Fruit fly (Drosophila melanogaster) whole organism, wandering third instar larva: ENCODE measurements around the gene CG34328.

Source experiments
- Abd-B ChIP-seq: fragments of >200 bp; optimal IDR thresholded peaks from 2 replicates; lab custom pipeline; 2017; ENCODE audit warnings: missing biosample characterization, missing genetic modification characterization
- CG32264 ChIP-seq: fragments of 200-800 bp; sonication (Bioruptor generic); optimal IDR thresholded peaks from 2 replicates; lab custom pipeline; 2016; ENCODE audit warnings: missing biosample characterization, missing genetic modification characterization
- CG9705 ChIP-seq: fragments of 200-800 bp; sonication (Bioruptor generic); optimal IDR thresholded peaks from 2 replicates; lab custom pipeline; 2018; ENCODE audit warnings: missing biosample characterization, mild to moderate bottlenecking, missing genetic modification characterization
- CrebA ChIP-seq: fragments of 200-800 bp; sonication (Bioruptor generic); optimal IDR thresholded peaks from 2 replicates; lab custom pipeline; 2016; ENCODE audit warnings: missing biosample characterization, mild to moderate bottlenecking, missing genetic modification characterization, borderline replicate concordance
- Dfd ChIP-seq: fragments of >200 bp; optimal IDR thresholded peaks from 2 replicates; lab custom pipeline; 2017; ENCODE audit warnings: missing biosample characterization, missing genetic modification characterization
- Dif ChIP-seq: fragments of 200-275, 200-300 bp; sonication (Bioruptor generic); optimal IDR thresholded peaks from 2 replicates; lab custom pipeline; 2018; ENCODE audit warnings: missing biosample characterization, missing genetic modification characterization; ENCODE audit not compliant: partially characterized antibody
- HLH106 ChIP-seq: fragments of 200-800 bp; optimal IDR thresholded peaks from 3 replicates; lab custom pipeline; 2019; ENCODE audit warnings: missing biosample characterization, mild to moderate bottlenecking, missing genetic modification characterization, moderate library complexity
- Hnf4 ChIP-seq: fragments of 200-800 bp; sonication (Bioruptor generic); optimal IDR thresholded peaks from 2 replicates; lab custom pipeline; 2016; ENCODE audit warnings: missing biosample characterization, mild to moderate bottlenecking, missing genetic modification characterization
- Hr78 ChIP-seq: fragments of >200 bp; optimal IDR thresholded peaks from 2 replicates; lab custom pipeline; 2017; ENCODE audit warnings: missing biosample characterization, missing genetic modification characterization
- Mio ChIP-seq: sonication (Bioruptor generic); optimal IDR thresholded peaks from 2 replicates; lab custom pipeline; 2016; ENCODE audit warnings: missing biosample characterization, missing genetic modification characterization
- Myc ChIP-seq: fragments of >200 bp; optimal IDR thresholded peaks from 2 replicates; lab custom pipeline; 2017
- N ChIP-seq: fragments of >200 bp; optimal IDR thresholded peaks from 2 replicates; lab custom pipeline; 2018; ENCODE audit warnings: missing biosample characterization, missing external identifiers, missing genetic modification characterization
- OdsH ChIP-seq: fragments of 200-800 bp; sonication (Bioruptor generic); optimal IDR thresholded peaks from 2 replicates; lab custom pipeline; 2016; ENCODE audit warnings: missing biosample characterization, mild to moderate bottlenecking, missing genetic modification characterization
- Rel ChIP-seq, 2 experiments: fragments of 200-800 bp; sonication (Bioruptor generic) in 1 of 2; optimal IDR thresholded peaks; 2 replicates in 1 of 2; 3 replicates in 1 of 2; lab custom pipeline; 2016 to 2019; ENCODE audit warnings: mild to moderate bottlenecking in 2 of 2, missing biosample characterization in 2 of 2, missing genetic modification characterization in 2 of 2, moderate library complexity in 1 of 2
- Sp1 ChIP-seq: fragments of 200-800 bp; sonication (Bioruptor generic); optimal IDR thresholded peaks from 3 replicates; lab custom pipeline; 2019; ENCODE audit warnings: missing biosample characterization, mild to moderate bottlenecking, missing genetic modification characterization, moderate library complexity
- Vsx2 ChIP-seq: fragments of 200-300, 225-300 bp; sonication (Bioruptor generic); optimal IDR thresholded peaks from 2 replicates; lab custom pipeline; 2018; ENCODE audit warnings: missing biosample characterization, missing genetic modification characterization; ENCODE audit not compliant: partially characterized antibody
- br ChIP-seq: fragments of 200-800 bp; sonication (Bioruptor generic); optimal IDR thresholded peaks from 2 replicates; lab custom pipeline; 2016; ENCODE audit warnings: missing biosample characterization, missing genetic modification characterization
- brk ChIP-seq: fragments of 200-800 bp; sonication (Bioruptor generic); optimal IDR thresholded peaks from 2 replicates; lab custom pipeline; 2016; ENCODE audit warnings: missing biosample characterization, mild to moderate bottlenecking, missing genetic modification characterization
- dl ChIP-seq, 2 experiments: fragments of 175-275, 200-275 bp in 1 of 2; fragments of 200-275 bp in 1 of 2; sonication (Bioruptor generic); optimal IDR thresholded peaks; lab custom pipeline; 2018; ENCODE audit warnings: mild to moderate bottlenecking in 2 of 2, missing biosample characterization in 2 of 2, missing genetic modification characterization in 2 of 2, moderate library complexity in 2 of 2; ENCODE audit not compliant: partially characterized antibody in 2 of 2, insufficient read depth in 1 of 2
- dmrt93B ChIP-seq: fragments of 200-800 bp; sonication (Bioruptor generic); optimal IDR thresholded peaks from 2 replicates; lab custom pipeline; 2018; ENCODE audit warnings: missing biosample characterization, mild to moderate bottlenecking, missing genetic modification characterization
- ey ChIP-seq: fragments of 200-800 bp; sonication (Bioruptor generic); optimal IDR thresholded peaks from 2 replicates; lab custom pipeline; 2016; ENCODE audit warnings: missing biosample characterization, missing genetic modification characterization
- fru ChIP-seq: fragments of 200-800 bp; sonication (Bioruptor generic); optimal IDR thresholded peaks from 3 replicates; lab custom pipeline; 2016; ENCODE audit warnings: missing biosample characterization, mild to moderate bottlenecking, missing genetic modification characterization
- jim ChIP-seq: fragments of 175-275, 200-325 bp; sonication (Bioruptor generic); optimal IDR thresholded peaks from 2 replicates; lab custom pipeline; 2016; ENCODE audit warnings: missing biosample characterization, mild to moderate bottlenecking, missing genetic modification characterization
- lola ChIP-seq: fragments of >200 bp; optimal IDR thresholded peaks from 2 replicates; lab custom pipeline; 2017; ENCODE audit warnings: missing biosample characterization, missing genetic modification characterization
- pan ChIP-seq: fragments of >200 bp; optimal IDR thresholded peaks from 2 replicates; lab custom pipeline; 2017
- rgr ChIP-seq: fragments of 200-800 bp; sonication (Bioruptor generic); optimal IDR thresholded peaks from 3 replicates; lab custom pipeline; 2016; ENCODE audit warnings: missing biosample characterization, mild to moderate bottlenecking, missing genetic modification characterization
- sage ChIP-seq: fragments of 200-800 bp; sonication (Bioruptor generic); optimal IDR thresholded peaks from 2 replicates; lab custom pipeline; 2016; ENCODE audit warnings: missing biosample characterization, mild to moderate bottlenecking, missing genetic modification characterization
- sv ChIP-seq: fragments of 200-800 bp; sonication (Bioruptor generic); optimal IDR thresholded peaks from 3 replicates; lab custom pipeline; 2016; ENCODE audit warnings: missing biosample characterization, missing genetic modification characterization
- tai ChIP-seq: sonication (Bioruptor generic); optimal IDR thresholded peaks from 2 replicates; lab custom pipeline; 2016; ENCODE audit warnings: missing biosample characterization, missing genetic modification characterization
- usp ChIP-seq: fragments of >200 bp; optimal IDR thresholded peaks from 2 replicates; lab custom pipeline; 2017; ENCODE audit warnings: missing biosample characterization, missing genetic modification characterization
- woc ChIP-seq: sonication (Bioruptor generic); optimal IDR thresholded peaks from 2 replicates; lab custom pipeline; 2016; ENCODE audit warnings: missing biosample characterization, mild to moderate bottlenecking, missing genetic modification characterization

Gene CG34328

dm6 chrX:18399965-18400364 is at the start of gene CG34328:
CG34328 (minus strand) TSS chrX:18400065.
- TF ChIP-seq sage (GFP tag; lab: Kevin White, UChicago), result no peak
- no peak for TF ChIP-seq Hnf4 (GFP tag; lab: Kevin White, UChicago)
- TF ChIP-seq CG9705, result no peak
- TF ChIP-seq jim, result no peak
- TF ChIP-seq Vsx2 (GFP tag; lab: Kevin White, UChicago), result no peak
- TF ChIP-seq Myc (lab: Kevin White, UChicago), result no peak
- no peak for TF ChIP-seq br (GFP tag; lab: Kevin White, UChicago)
- TF ChIP-seq HLH106 (tag; lab: Kevin White, UChicago), result no peak
- TF ChIP-seq fru (GFP tag; lab: Kevin White, UChicago), result no peak
- no peak for TF ChIP-seq ey (GFP tag; lab: Kevin White, UChicago)
- TF ChIP-seq, all 38 proteins: peak for 0

DNA sequence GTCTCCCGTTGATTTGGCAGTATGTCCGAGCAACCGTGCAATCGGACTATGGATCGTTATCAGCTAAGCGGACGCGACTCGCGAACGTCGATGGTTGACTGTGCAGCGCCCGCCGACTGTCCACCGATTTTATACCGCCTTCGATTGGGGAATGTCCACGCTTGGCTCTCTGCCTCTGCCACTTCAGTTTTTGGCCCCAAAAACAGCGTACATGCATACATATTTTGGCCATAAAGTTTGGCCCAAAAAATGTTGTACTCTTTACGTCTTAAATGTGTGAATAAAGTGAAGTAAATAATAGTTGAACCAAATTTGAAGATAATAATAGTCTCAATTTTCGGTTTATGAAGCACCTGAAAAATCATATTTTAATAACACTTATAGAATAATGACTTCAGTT is 40.6 kb upstream of the CG34328 start, which contains the start of gene CG32548:
TSS of gene CG32548 (minus strand) at position 101 of the 400 bp plus-strand sequence.
- TF ChIP-seq rgr (GFP tag; lab: Kevin White, UChicago), result no peak
- TF ChIP-seq jim, result no peak

DNA sequence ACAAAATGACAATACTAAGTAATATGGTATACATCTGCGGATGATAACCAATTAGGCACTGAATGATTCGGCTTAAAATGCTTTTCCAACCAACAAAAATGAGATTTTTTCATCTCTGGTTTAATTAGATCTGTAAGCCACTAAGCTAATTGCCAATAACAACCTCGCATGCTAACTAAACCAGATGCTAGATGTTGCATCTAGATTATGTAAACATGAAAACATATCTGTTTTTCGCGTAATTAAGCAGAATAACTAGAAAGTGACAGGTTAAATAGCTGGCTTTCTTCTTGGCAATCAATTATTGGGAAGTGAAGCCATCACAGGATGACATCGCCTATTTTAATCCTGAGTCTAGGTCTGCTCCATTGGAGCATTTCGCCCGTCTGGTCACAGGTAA is 39.5 kb upstream of the CG34328 start, which contains the start of gene CG43841:
TSS of gene CG43841 (plus strand) at position 301 of the 400 bp plus-strand sequence.
- TF ChIP-seq fru (GFP tag; lab: Kevin White, UChicago) (no peak), HLH106 (tag; lab: Kevin White, UChicago) (no peak), brk (GFP tag; lab: Kevin White, UChicago) (no peak), tai (GFP tag; lab: Kevin White, UChicago) (no peak), OdsH (GFP tag; lab: Kevin White, UChicago) (no peak), rgr (GFP tag; lab: Kevin White, UChicago) (no peak), Sp1 (no peak), CG32264 (no peak), dl (GFP tag; optimal IDR thresholded peaks at IDR 0.05; lab: Kevin White, UChicago; ENCODE audit: insufficient read depth in 1 of 2, partially characterized antibody in 2 of 2) (no peak), pan (lab: Kevin White, UChicago) (no peak), sv (no peak), CrebA (GFP tag; lab: Kevin White, UChicago) (no peak), Hnf4 (GFP tag; lab: Kevin White, UChicago) (no peak), jim (no peak), usp (GFP tag; lab: Kevin White, UChicago) (no peak), Dif (no peak), Abd-B (GFP tag; lab: Kevin White, UChicago) (no peak)
- TF ChIP-seq, all 38 proteins: peak for 0

DNA sequence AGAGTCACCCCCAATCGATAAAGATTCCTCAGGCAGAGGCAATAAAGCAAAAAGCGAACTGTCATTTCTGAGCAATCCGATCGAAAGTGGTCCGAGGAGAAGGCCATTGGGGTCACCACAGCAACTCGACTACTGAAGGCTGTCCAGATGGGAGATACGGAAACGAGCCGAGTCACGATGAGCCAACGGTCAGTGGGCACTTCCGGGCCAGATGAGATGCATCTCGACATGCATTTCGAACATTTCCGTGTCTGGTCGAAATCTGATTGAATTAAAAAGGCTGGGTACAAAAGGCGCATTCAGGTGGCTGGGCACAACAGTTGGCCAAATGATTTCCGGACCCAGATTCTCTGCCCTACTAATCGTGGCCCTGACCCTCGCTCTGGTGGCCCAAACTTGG is 38.7 kb upstream of the CG34328 start, which contains the start of gene CG32551:
TSS of gene CG32551 (plus strand) at position 301 of the 400 bp plus-strand sequence.
- TF ChIP-seq brk (GFP tag; lab: Kevin White, UChicago), result no peak
- TF ChIP-seq Hr78 (GFP tag; lab: Kevin White, UChicago), result no peak
- TF ChIP-seq Myc (lab: Kevin White, UChicago), result no peak
- TF ChIP-seq lola (GFP tag; lab: Kevin White, UChicago), result no peak
- TF ChIP-seq br (GFP tag; lab: Kevin White, UChicago), result no peak
- TF ChIP-seq dmrt93B, result no peak
- TF ChIP-seq sage (GFP tag; lab: Kevin White, UChicago), result no peak
- no peak for TF ChIP-seq Abd-B (GFP tag; lab: Kevin White, UChicago)
- TF ChIP-seq, all 38 proteins: peak for 0

dm6 chrX:18437190-18437589 is 37.3 kb upstream of the CG34328 start, which contains the start of gene CG6290:
CG6290 (plus strand) TSS chrX:18437490.
- TF ChIP-seq usp (GFP tag; lab: Kevin White, UChicago) (no peak), CG9705 (no peak), sv (no peak), HLH106 (tag; lab: Kevin White, UChicago) (no peak), Dfd (no peak), tai (GFP tag; lab: Kevin White, UChicago) (no peak), sage (GFP tag; lab: Kevin White, UChicago) (no peak), woc (GFP tag; lab: Kevin White, UChicago) (no peak), Mio (GFP tag; lab: Kevin White, UChicago) (no peak), dl (GFP tag; optimal IDR thresholded peaks at IDR 0.05; lab: Kevin White, UChicago; ENCODE audit: insufficient read depth in 1 of 2, partially characterized antibody in 2 of 2) (no peak), Abd-B (GFP tag; lab: Kevin White, UChicago) (no peak), CG32264 (no peak), Myc (lab: Kevin White, UChicago) (no peak), Hr78 (GFP tag; lab: Kevin White, UChicago) (no peak), pan (lab: Kevin White, UChicago) (no peak), N (no peak), OdsH (GFP tag; lab: Kevin White, UChicago) (no peak), jim (no peak), Rel (GFP tag; optimal IDR thresholded peaks at IDR 0.05; lab: Kevin White, UChicago) (no peak), Rel (tag; optimal IDR thresholded peaks at IDR 0.05; lab: Kevin White, UChicago) (no peak)
